Worm (Caenorhabditis elegans) whole organism, dauer: Measurements from ENCODE around the gene ins-5.
"Not testable (repeated sequence)": the region's sequence is repeated elsewhere in the genome, so short reads cannot be mapped to it uniquely, and the experiment has no call there.

Experiments used
- unc-62 ChIP-seq: sonication (generic microtip); optimal IDR thresholded peaks from 2 replicates; lab custom pipeline; 2017; ENCODE audit warnings: missing biosample characterization, missing genetic modification reagents, missing genetic modification characterization

The ins-5 gene

DNA sequence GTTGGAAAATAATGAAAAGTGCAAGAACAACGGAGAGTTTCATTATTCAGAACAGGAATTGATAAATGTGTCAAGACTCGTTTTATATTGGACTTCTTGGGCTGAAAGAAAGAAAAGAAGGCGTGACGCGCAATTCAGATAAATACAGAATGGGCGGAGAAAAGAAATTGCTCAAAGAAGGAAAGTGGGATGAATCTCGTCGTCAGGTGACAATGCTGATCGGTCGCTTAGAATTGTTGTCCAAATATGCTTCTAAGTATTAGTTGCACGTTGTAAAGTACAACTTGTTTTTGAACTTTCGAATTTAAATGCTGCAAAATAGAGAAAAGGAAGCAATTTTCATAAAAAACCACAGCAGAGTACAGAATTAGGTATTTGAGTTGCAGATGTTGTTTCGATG, 6.7 kb upstream of the ins-5 start, which contains the start of gene ins-3:
TSS of gene ins-3 (minus strand) at position 101 of the 400 bp plus-strand sequence.
- TF ChIP-seq unc-62 (GFP tag; lab: Kevin White, UChicago), result no peak

DNA sequence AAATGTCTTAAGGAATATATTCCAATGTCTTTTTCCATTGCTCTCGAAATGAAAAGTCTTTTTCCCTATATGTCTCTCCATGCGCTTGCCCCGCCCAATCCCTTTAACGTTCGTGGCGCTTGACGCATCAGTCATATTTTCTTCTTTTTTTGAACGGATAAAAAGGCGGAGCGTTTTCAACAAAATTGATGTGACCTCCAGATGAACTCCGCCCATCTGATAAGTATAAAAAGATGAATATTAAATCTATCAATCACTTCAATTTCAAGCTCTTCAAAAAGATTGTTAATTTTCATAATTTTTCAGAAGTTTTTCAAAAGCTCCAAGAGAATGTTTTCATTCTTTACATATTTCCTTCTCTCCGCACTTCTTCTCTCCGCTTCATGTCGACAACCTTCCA, 1.3 kb upstream of the ins-5 start, which contains the start of gene ins-4:
TSS of gene ins-4 (plus strand) at position 301 of the 400 bp plus-strand sequence.
- TF ChIP-seq unc-62 (GFP tag; lab: Kevin White, UChicago), result no peak

DNA sequence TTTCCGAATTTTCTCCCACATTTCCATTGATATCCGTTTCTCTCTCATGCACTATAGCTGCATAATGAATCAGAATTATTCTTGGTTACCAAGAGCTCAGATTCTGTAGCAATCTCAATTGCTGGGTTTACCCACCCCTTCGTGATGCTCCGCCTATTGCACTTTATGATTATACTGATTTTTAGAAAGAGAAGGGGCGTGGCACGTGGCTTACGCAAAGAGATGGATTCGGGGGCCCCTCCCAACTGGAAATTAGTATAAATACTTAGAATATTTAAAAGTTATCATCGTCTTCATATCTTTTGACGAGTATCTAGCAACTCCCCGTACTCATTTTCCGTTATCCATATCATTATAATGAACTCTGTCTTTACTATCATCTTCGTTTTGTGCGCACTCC, 2.8 kb downstream of the ins-5 start, which contains the start of gene ins-6:
TSS of gene ins-6 (plus strand) at position 301 of the 400 bp plus-strand sequence.
- no peak for TF ChIP-seq unc-62 (GFP tag; lab: Kevin White, UChicago)

- no peak for TF ChIP-seq unc-62 (GFP tag; lab: Kevin White, UChicago)
Measured at ce11 chrII:6001004-6001403, 3.6 kb downstream of the ins-5 start.

DNA sequence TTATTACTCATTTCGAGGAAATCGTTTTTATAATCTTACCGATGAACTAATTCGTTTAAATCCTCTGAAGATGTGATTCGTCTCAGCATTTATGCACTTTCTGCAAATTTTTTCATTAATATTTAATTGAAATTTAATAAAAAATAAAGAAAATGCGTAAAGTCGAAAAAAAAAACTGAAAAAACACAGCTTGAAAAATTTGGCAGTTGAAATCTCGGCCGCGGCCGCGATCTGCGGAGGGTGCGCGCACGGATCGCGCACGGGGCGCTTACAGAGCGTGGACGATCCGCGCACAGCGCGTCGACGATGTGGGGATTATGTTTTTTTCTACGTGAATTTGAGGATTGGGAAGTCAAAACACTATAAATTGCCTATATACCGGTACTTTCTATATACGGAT, 11.5 kb downstream of the ins-5 start, which contains the start of gene ZK84.4:
TSS of gene ZK84.4 (minus strand) at position 101 of the 400 bp plus-strand sequence.
- not testable (repeated sequence) for TF ChIP-seq unc-62 (GFP tag; lab: Kevin White, UChicago)

ce11 chrII:6010544-6010943, 13.2 kb downstream of the ins-5 start, which contains the start of gene ins-20:
Gene ins-20, plus strand, starts transcription at chrII:6010844.
- TF ChIP-seq unc-62 (GFP tag; lab: Kevin White, UChicago), result no peak

ce11 chrII:6014057-6014456, 16.7 kb downstream of the ins-5 start, which contains the start of gene ZK84.2:
Gene ZK84.2, plus strand, starts transcription at chrII:6014357.
- TF ChIP-seq unc-62 (GFP tag; lab: Kevin White, UChicago), result not testable (repeated sequence)

DNA sequence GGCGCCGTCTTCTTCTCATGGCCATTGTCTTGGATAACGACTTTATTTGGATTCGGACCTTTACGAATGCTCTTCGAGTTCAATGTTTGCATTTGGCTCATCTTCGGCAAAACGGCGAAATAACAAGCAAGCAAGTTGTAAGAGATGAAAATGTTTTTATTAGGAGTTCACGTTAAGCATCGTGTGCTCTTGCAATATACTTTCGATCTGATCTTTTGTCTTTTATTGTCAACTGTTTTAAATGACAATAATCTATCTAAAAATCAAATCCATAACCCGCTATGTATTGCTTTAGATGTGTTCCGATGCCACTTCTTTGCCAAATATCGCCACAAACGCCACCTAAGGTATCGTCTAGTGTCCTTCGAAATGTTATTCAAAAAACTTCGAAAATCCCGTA, 19.1 kb downstream of the ins-5 start, which contains the start of gene ZK84.5:
TSS of gene ZK84.5 (minus strand) at position 101 of the 400 bp plus-strand sequence.
- TF ChIP-seq unc-62 (GFP tag; lab: Kevin White, UChicago), result no peak

- TF ChIP-seq unc-62 (GFP tag; lab: Kevin White, UChicago), result no peak
Measured at ce11 chrII:6020353-6020752, 23.0 kb downstream of the ins-5 start, which contains the start of gene ZK84.1. Gene ZK84.1, plus strand, starts transcription at chrII:6020653.

DNA sequence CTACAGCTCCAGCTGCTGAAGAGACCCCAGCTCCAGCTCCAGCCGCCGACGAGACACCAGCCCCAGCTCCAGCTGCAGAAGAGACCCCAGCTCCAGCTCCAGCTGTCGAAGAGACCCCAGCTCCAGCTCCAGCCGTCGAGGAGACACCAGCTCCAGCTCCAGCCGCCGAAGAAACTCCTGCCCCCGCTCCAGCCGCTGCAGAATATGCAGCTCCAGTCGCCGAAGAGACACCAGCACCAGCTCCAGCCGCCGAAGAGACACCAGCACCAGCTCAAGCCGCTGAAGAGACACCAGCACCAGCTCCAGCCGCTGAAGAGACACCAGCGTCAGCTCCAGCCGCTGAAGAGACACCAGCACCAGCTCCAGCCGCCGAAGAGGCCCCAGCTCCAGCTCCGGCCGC, 25.2 kb downstream of the ins-5 start:
- no peak for TF ChIP-seq unc-62 (GFP tag; lab: Kevin White, UChicago)

DNA sequence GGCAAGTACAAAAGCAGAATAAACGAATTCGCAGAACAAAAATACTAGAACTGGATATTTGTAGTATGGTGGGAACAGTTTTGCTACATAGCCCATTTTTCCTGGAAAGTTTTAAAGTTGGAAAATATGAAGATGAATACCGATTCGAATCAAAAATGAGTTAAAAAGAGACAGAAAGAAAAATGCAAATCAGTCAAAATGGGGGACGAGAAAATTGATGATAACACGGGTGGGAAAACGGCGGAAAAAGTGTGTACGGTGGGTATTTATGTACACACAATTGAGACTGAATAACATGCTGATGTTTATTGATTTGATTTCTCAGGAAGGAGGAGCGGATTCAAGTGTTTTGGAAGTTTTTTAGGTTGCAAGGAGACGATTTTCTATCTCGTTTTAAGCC, 27.5 kb downstream of the ins-5 start, which contains the start of gene R12C12.9:
TSS of gene R12C12.9 (minus strand) at position 101 of the 400 bp plus-strand sequence.
- no peak for TF ChIP-seq unc-62 (GFP tag; lab: Kevin White, UChicago)

ce11 chrII:6025647-6026046, 28.3 kb downstream of the ins-5 start:
- no peak for TF ChIP-seq unc-62 (GFP tag; lab: Kevin White, UChicago)

- TF ChIP-seq unc-62 (GFP tag; lab: Kevin White, UChicago), result no peak
Measured at ce11 chrII:6026646-6027045, 29.3 kb downstream of the ins-5 start.

ce11 chrII:6028594-6029141, 31.3 kb downstream of the ins-5 start:
- no peak for TF ChIP-seq unc-62 (GFP tag; lab: Kevin White, UChicago)

ce11 chrII:6031106-6031505, 33.7 kb downstream of the ins-5 start, which contains the start of gene frpr-16:
Gene frpr-16, minus strand, starts transcription at chrII:6031206.
- TF ChIP-seq unc-62 (GFP tag; lab: Kevin White, UChicago), result no peak

ce11 chrII:6043166-6043565, 45.8 kb downstream of the ins-5 start, which contains the start of gene R12C12.10:
Gene R12C12.10, minus strand, starts transcription at chrII:6043266.
- no peak for TF ChIP-seq unc-62 (GFP tag; lab: Kevin White, UChicago)

DNA sequence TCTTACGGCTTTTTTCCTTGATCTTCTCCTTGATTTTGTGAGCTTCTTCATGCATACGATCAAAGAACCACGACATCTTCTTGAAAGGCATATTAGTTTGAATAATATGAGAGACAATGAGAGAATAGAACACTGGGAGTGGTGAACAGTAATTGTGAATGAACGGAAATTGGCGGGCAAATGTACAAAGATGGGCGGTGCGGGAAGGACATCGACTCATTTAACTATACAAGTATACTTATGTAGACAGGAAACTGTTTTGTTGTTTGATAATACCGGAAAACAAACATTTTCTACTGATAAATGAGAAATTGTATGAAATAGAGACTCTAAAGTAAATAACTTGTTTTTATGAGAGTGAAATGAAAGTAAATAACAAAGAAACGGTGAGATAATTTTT, 47.7 kb downstream of the ins-5 start, which contains the start of gene R12C12.5:
TSS of gene R12C12.5 (minus strand) at position 101 of the 400 bp plus-strand sequence.
- no peak for TF ChIP-seq unc-62 (GFP tag; lab: Kevin White, UChicago)
